Fruit fly (Drosophila melanogaster): ENCODE data around the gene Pcyt2.

The Pcyt2 gene

DNA sequence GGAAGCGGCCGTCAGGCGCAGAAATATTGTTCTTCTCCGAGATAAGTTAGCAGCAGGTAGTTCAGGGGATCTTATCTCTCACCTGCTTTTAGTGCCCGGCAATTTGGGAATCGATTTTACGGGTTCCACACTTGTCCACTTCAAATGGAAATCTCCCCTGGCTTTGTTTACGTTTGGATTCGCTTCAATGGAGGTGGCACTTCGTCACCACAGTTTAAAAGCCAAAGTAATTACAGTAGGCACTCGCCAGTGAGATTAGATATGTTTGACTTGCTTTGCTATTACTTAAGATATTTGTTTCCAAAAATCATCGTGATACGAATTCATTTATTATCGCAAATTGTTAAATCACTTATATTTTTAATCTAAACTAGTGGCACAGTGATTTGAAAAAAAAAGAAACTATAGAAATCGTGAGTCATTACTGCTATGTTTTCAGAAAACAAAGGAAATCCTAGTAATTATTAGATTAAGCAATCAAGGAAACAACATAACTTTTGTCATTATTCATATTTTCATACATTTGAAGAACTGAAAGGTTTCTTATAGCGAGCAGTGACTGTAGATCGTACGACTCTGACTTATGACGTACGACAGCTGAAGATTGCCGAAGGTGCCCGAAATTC is 4.8 kb upstream of the Pcyt2 start (continued):
- no peak; the same call in 1 of the 2 replicates for TF ChIP-seq ap (GFP tag; IDR thresholded peaks at IDR 0.05)
- no peak for TF ChIP-seq ase (GFP tag; IDR thresholded peaks at IDR 0.05)
- TF ChIP-seq tx (GFP tag; optimal IDR thresholded peaks at IDR 0.05): peak; percentile 41
- TF ChIP-seq Deaf1 (tag; optimal IDR thresholded peaks at IDR 0.05): peak; percentile 49
- peak; percentile 20; the same call in 1 of the 2 replicates for TF ChIP-seq CG3847 (GFP tag; IDR thresholded peaks at IDR 0.05)
- 0 out of 2 replicates have a peak, but pooled peaks have one; percentile 22 for TF ChIP-seq ttk (GFP tag; IDR thresholded peaks at IDR 0.05)
- no peak for TF ChIP-seq pzg (GFP tag; optimal IDR thresholded peaks at IDR 0.05)
- TF ChIP-seq CG34224 (GFP tag; IDR thresholded peaks at IDR 0.05; ENCODE audit: partially characterized antibody): no peak
- TF ChIP-seq CG1529 (GFP tag; optimal IDR thresholded peaks at IDR 0.05): no peak
- TF ChIP-seq stwl (tag; optimal IDR thresholded peaks at IDR 0.05): no peak
- peak; percentile 57 for TF ChIP-seq CG16863 (GFP tag; optimal IDR thresholded peaks at IDR 0.05)
- no peak for TF ChIP-seq eve (GFP tag; optimal IDR thresholded peaks at IDR 0.05)
- TF ChIP-seq CG8478 (optimal IDR thresholded peaks at IDR 0.05): no peak
- TF ChIP-seq trh (GFP tag; optimal IDR thresholded peaks at IDR 0.05): peak; percentile 22
- no peak for TF ChIP-seq CG8359 (GFP tag; optimal IDR thresholded peaks at IDR 0.05; ENCODE audit: borderline replicate concordance)
- no peak for TF ChIP-seq CG5953 (GFP tag; IDR thresholded peaks at IDR 0.05)
- peak; percentile 81 for TF ChIP-seq CG18599 (GFP tag; optimal IDR thresholded peaks at IDR 0.05)
- peak; percentile 6 for TF ChIP-seq B-H2 (GFP tag; optimal IDR thresholded peaks at IDR 0.05)
- no peak for TF ChIP-seq Stat92E (GFP tag; optimal IDR thresholded peaks at IDR 0.05)
- peak; percentile 55 for TF ChIP-seq CG17328 (GFP tag; IDR thresholded peaks at IDR 0.05)
- peak; percentile 29 for TF ChIP-seq Side (GFP tag; optimal IDR thresholded peaks at IDR 0.05)
- no peak for TF ChIP-seq CkIIα-i1 (GFP tag; IDR thresholded peaks at IDR 0.05)
- peak; percentile 69 for TF ChIP-seq CG9817 (tag; optimal IDR thresholded peaks at IDR 0.05)
- no peak for TF ChIP-seq onecut (GFP tag; IDR thresholded peaks at IDR 0.05)
- no peak for TF ChIP-seq vvl (GFP tag; IDR thresholded peaks at IDR 0.05)
- peak; percentile 48 for TF ChIP-seq CG15514 (GFP tag; optimal IDR thresholded peaks at IDR 0.05)
- no peak for TF ChIP-seq CG10959 (GFP tag; IDR thresholded peaks at IDR 0.05)
- TF ChIP-seq CG43689 (GFP tag; IDR thresholded peaks at IDR 0.05): no peak
- TF ChIP-seq sc (optimal IDR thresholded peaks at IDR 0.05): no peak
- no peak for TF ChIP-seq sc (GFP tag; optimal IDR thresholded peaks at IDR 0.05)
- peak; percentile 73 for TF ChIP-seq dysf (GFP tag; IDR thresholded peaks at IDR 0.05)
- peak; percentile 16 for TF ChIP-seq Antp (GFP tag; optimal IDR thresholded peaks at IDR 0.05)
- no peak for TF ChIP-seq vnd (GFP tag; IDR thresholded peaks at IDR 0.05; ENCODE audit: partially characterized antibody)
- no peak for TF ChIP-seq usp (GFP tag; optimal IDR thresholded peaks at IDR 0.05)
- no peak for TF ChIP-seq ems (GFP tag; optimal IDR thresholded peaks at IDR 0.05)
- 0 out of 2 replicates have a peak, but pooled peaks have one; percentile 5 for TF ChIP-seq gsb (GFP tag; IDR thresholded peaks at IDR 0.05)
- no peak for TF ChIP-seq Sry-δ (GFP tag; optimal IDR thresholded peaks at IDR 0.05)
- peak; percentile 59 for TF ChIP-seq CG4424 (GFP tag; optimal IDR thresholded peaks at IDR 0.05)
- no peak for TF ChIP-seq unc-4 (GFP tag; IDR thresholded peaks at IDR 0.05; ENCODE audit: partially characterized antibody)
- no peak for TF ChIP-seq CG7357 (GFP tag; IDR thresholded peaks at IDR 0.05)
- TF ChIP-seq zen (tag; optimal IDR thresholded peaks at IDR 0.05): peak; percentile 25
- TF ChIP-seq CG34376 (GFP tag; optimal IDR thresholded peaks at IDR 0.05): peak; percentile 73
- no peak for TF ChIP-seq pan (optimal IDR thresholded peaks at IDR 0.05)
- no peak for TF ChIP-seq pan (GFP tag; optimal IDR thresholded peaks at IDR 0.05 in 1 of 2, IDR thresholded peaks at IDR 0.05 in 1 of 2)
- TF ChIP-seq pho (GFP tag; optimal IDR thresholded peaks at IDR 0.05): peak; percentile 66
- peak in 1 of 2 experiments; percentile 74 for TF ChIP-seq Dfd (GFP tag; optimal IDR thresholded peaks at IDR 0.05)
- TF ChIP-seq CG7987 (GFP tag; optimal IDR thresholded peaks at IDR 0.05): no peak
- TF ChIP-seq odd (GFP tag; optimal IDR thresholded peaks at IDR 0.05): peak; percentile 50
- TF ChIP-seq Spps (tag; optimal IDR thresholded peaks at IDR 0.05): no peak
- peak; percentile 52 for TF ChIP-seq Nf-YC (tag; optimal IDR thresholded peaks at IDR 0.05)
- peak; percentile 65 for TF ChIP-seq Fer3 (tag; optimal IDR thresholded peaks at IDR 0.05)

Data from whole organism, embryonic.